Worm (Caenorhabditis elegans) whole organism, late embryonic: Measurements from ENCODE around the gene M01G5.1.

ENCODE experiments used
- ahr-1 ChIP-seq: sonication (generic microtip); optimal IDR thresholded peaks from 2 replicates; lab custom pipeline; 2016; ENCODE audit warnings: missing genetic modification characterization, missing compliant biosample characterization
- ama-1 ChIP-seq: fragments of 150-350 bp; optimal IDR thresholded peaks from 2 replicates; lab custom pipeline; 2014
- ceh-48 ChIP-seq: sonication (generic microtip); optimal IDR thresholded peaks from 2 replicates; lab custom pipeline; 2016; ENCODE audit warnings: missing genetic modification characterization, inconsistent platforms, missing compliant biosample characterization
- ceh-9 ChIP-seq: sonication (generic microtip); optimal IDR thresholded peaks from 2 replicates; lab custom pipeline; 2016; ENCODE audit warnings: mild to moderate bottlenecking, missing genetic modification characterization, inconsistent platforms, missing compliant biosample characterization
- fkh-10 ChIP-seq: fragments of 150-350 bp; optimal IDR thresholded peaks from 2 replicates; lab custom pipeline; 2014; ENCODE audit warnings: missing biosample characterization, missing genetic modification reagents, missing genetic modification characterization
- hlh-13 ChIP-seq: fragments of 200-800 bp; sonication (Bioruptor generic); optimal IDR thresholded peaks from 2 replicates; lab custom pipeline; 2018; ENCODE audit warnings: mild to moderate bottlenecking, missing genetic modification characterization, missing compliant biosample characterization
- hlh-8 ChIP-seq: sonication (generic microtip); optimal IDR thresholded peaks from 2 replicates; lab custom pipeline; 2016; ENCODE audit warnings: missing genotype, missing genetic modification characterization, missing compliant biosample characterization
- lin-11 ChIP-seq: fragments of 200-800 bp; sonication (Bioruptor generic); optimal IDR thresholded peaks from 2 replicates; lab custom pipeline; 2018; ENCODE audit warnings: mild to moderate bottlenecking, missing genetic modification characterization, missing compliant biosample characterization
- madf-2 ChIP-seq: sonication (generic microtip); optimal IDR thresholded peaks from 2 replicates; lab custom pipeline; 2017; ENCODE audit warnings: missing genetic modification characterization, missing compliant biosample characterization
- odd-2 ChIP-seq: sonication (generic microtip); optimal IDR thresholded peaks from 2 replicates; lab custom pipeline; 2017; ENCODE audit warnings: antibody characterized with exemption, mild to moderate bottlenecking, missing genetic modification characterization, missing compliant biosample characterization
- pha-4 ChIP-seq: fragments of 150-350 bp; optimal IDR thresholded peaks from 2 replicates; lab custom pipeline; 2018; ENCODE audit warnings: missing biosample characterization, missing genetic modification reagents, missing genetic modification characterization
- rnt-1 ChIP-seq: sonication (generic microtip); optimal IDR thresholded peaks from 2 replicates; lab custom pipeline; 2016; ENCODE audit warnings: missing genetic modification characterization, missing compliant biosample characterization
- ztf-16 ChIP-seq: sonication (generic microtip); optimal IDR thresholded peaks from 2 replicates; lab custom pipeline; 2017; ENCODE audit warnings: missing genetic modification characterization, missing compliant biosample characterization

DNA sequence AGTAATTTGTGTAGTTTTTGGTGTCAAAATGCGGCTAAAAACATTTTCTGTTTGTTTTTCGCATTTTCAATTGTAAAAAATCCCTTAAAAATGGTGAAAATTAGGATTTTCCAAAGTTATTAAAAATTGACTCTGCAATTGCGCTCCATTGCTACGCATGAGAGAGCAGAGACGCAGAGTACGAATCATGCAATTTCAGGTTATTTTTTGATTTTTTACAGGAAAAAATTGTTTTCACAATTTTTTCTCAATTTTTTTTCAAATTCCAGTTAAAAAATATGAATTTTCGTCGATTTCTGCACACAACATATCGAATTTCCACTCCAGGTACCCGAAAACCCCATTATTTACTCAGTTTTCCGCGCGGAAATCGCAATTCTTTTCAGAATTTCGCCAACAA, 37.4 kb downstream of the M01G5.1 start, which contains the start of gene mtg-1:
- TF ChIP-seq hlh-8 (no peak), ahr-1 (tag; lab: Kevin White, UChicago) (no peak), rnt-1 (tag; lab: Kevin White, UChicago) (no peak), ztf-16 (tag; lab: Kevin White, UChicago) (no peak), pha-4 (tag; lab: Kevin White, UChicago) (no peak), ceh-9 (tag; lab: Kevin White, UChicago) (no peak), fkh-10 (GFP tag; lab: Kevin White, UChicago) (no peak), lin-11 (tag; lab: Kevin White, UChicago) (no peak), odd-2 (no peak), hlh-13 (GFP tag; lab: Kevin White, UChicago) (no peak), ceh-48 (tag; lab: Kevin White, UChicago) (no peak), ama-1 (lab: Kevin White, UChicago) (no peak), madf-2 (tag; lab: Kevin White, UChicago) (no peak)
